Worm (Caenorhabditis elegans) whole organism, mixed stage, embryonic: ENCODE measurements around the gene enpl-1.

Source experiments
- M03D4.4 ChIP-seq: sonication (generic microtip); optimal IDR thresholded peaks from 2 replicates; lab custom pipeline; 2017; ENCODE audit warnings: mild to moderate bottlenecking, missing genetic modification characterization, missing compliant biosample characterization
- bed-3 ChIP-seq: fragments of 200-800 bp; sonication (Bioruptor generic); optimal IDR thresholded peaks from 3 replicates; lab custom pipeline; 2018; ENCODE audit warnings: mild to moderate bottlenecking, missing genetic modification characterization, moderate library complexity, missing compliant biosample characterization
- blmp-1 ChIP-seq: fragments of 150-350 bp; optimal IDR thresholded peaks from 2 replicates; lab custom pipeline; 2014; ENCODE audit warnings: missing biosample characterization, missing genetic modification characterization
- ceh-39 ChIP-seq: fragments of 150-350 bp; optimal IDR thresholded peaks from 2 replicates; lab custom pipeline; 2014; ENCODE audit warnings: missing biosample characterization, missing genetic modification characterization
- ceh-43 ChIP-seq: fragments of 200-800 bp; sonication (Bioruptor generic); optimal IDR thresholded peaks from 2 replicates; lab custom pipeline; 2018; ENCODE audit warnings: mild to moderate bottlenecking, missing genetic modification characterization, moderate library complexity, missing compliant biosample characterization
- ceh-83 ChIP-seq: fragments of 200-800 bp; sonication (Bioruptor generic); optimal IDR thresholded peaks from 2 replicates; lab custom pipeline; 2018; ENCODE audit warnings: mild to moderate bottlenecking, missing genetic modification characterization, missing compliant biosample characterization
- ces-1 ChIP-seq: fragments of 150-350 bp; optimal IDR thresholded peaks from 2 replicates; lab custom pipeline; 2014; ENCODE audit warnings: missing biosample characterization, missing genetic modification reagents, missing genetic modification characterization
- cnd-1 ChIP-seq: fragments of 200-800 bp; sonication (Bioruptor generic); optimal IDR thresholded peaks from 2 replicates; lab custom pipeline; 2018; ENCODE audit warnings: mild to moderate bottlenecking, missing genetic modification characterization, missing compliant biosample characterization
- drap-1 ChIP-seq: fragments of 200-800 bp; sonication (Bioruptor generic); optimal IDR thresholded peaks from 3 replicates; lab custom pipeline; 2018; ENCODE audit warnings: mild to moderate bottlenecking, missing genetic modification characterization, missing compliant biosample characterization
- elt-1 ChIP-seq: sonication (generic microtip); optimal IDR thresholded peaks from 2 replicates; lab custom pipeline; 2017; ENCODE audit warnings: missing genetic modification characterization, mild to moderate bottlenecking, missing compliant biosample characterization, antibody characterized with exemption, moderate library complexity, borderline replicate concordance; ENCODE audit not compliant: insufficient read depth
- elt-3 ChIP-seq: fragments of 150-350 bp; optimal IDR thresholded peaks from 2 replicates; lab custom pipeline; 2014; ENCODE audit warnings: missing biosample characterization, missing genetic modification characterization
- flh-1 ChIP-seq: fragments of 200-800 bp; sonication (Bioruptor generic); optimal IDR thresholded peaks from 2 replicates; lab custom pipeline; 2018; ENCODE audit warnings: mild to moderate bottlenecking, missing genetic modification characterization, moderate library complexity, missing compliant biosample characterization
- ham-2 ChIP-seq: fragments of 200-800 bp; sonication (Bioruptor generic); optimal IDR thresholded peaks from 2 replicates; lab custom pipeline; 2018; ENCODE audit warnings: mild to moderate bottlenecking, missing genetic modification characterization, missing compliant biosample characterization
- hlh-1 ChIP-seq: fragments of 150-350 bp; optimal IDR thresholded peaks from 2 replicates; lab custom pipeline; 2014; ENCODE audit warnings: missing biosample characterization, missing genetic modification reagents, missing genetic modification characterization
- lin-32 ChIP-seq: fragments of 200-800 bp; sonication (Bioruptor generic); optimal IDR thresholded peaks from 2 replicates; lab custom pipeline; 2018; ENCODE audit warnings: mild to moderate bottlenecking, missing genetic modification characterization, missing compliant biosample characterization
- lsy-2 ChIP-seq: fragments of 150-350 bp; optimal IDR thresholded peaks from 2 replicates; lab custom pipeline; 2014; ENCODE audit warnings: missing biosample characterization, missing genetic modification characterization
- mab-5 ChIP-seq: fragments of 150-350 bp; optimal IDR thresholded peaks from 2 replicates; lab custom pipeline; 2014; ENCODE audit warnings: missing biosample characterization, missing genetic modification characterization
- mep-1 ChIP-seq: fragments of 150-350 bp; optimal IDR thresholded peaks from 2 replicates; lab custom pipeline; 2017; ENCODE audit warnings: missing biosample characterization, missing genetic modification reagents, missing genetic modification characterization, inconsistent platforms
- mls-2 ChIP-seq: sonication (generic microtip); optimal IDR thresholded peaks from 2 replicates; lab custom pipeline; 2016; ENCODE audit warnings: mild to moderate bottlenecking, missing genetic modification characterization, moderate library complexity, missing compliant biosample characterization
- nhr-12 ChIP-seq: fragments of 150-350 bp; optimal IDR thresholded peaks from 2 replicates; lab custom pipeline; 2014; ENCODE audit warnings: missing biosample characterization, missing genetic modification characterization
- nhr-2 ChIP-seq: fragments of 150-350 bp; optimal IDR thresholded peaks from 2 replicates; lab custom pipeline; 2014; ENCODE audit warnings: missing biosample characterization, missing genetic modification characterization
- nhr-237 ChIP-seq: fragments of 150-350 bp; optimal IDR thresholded peaks from 2 replicates; lab custom pipeline; 2014; ENCODE audit warnings: missing biosample characterization, missing genetic modification characterization
- nhr-28 ChIP-seq: fragments of 150-350 bp; optimal IDR thresholded peaks from 2 replicates; lab custom pipeline; 2014; ENCODE audit warnings: missing biosample characterization, missing genetic modification characterization
- nhr-76 ChIP-seq: sonication (generic microtip); optimal IDR thresholded peaks from 2 replicates; lab custom pipeline; 2017; ENCODE audit warnings: missing biosample characterization, missing genetic modification characterization
- pha-4 ChIP-seq: fragments of 150-350 bp; optimal IDR thresholded peaks from 2 replicates; lab custom pipeline; 2018; ENCODE audit warnings: missing biosample characterization, missing genetic modification reagents, missing genetic modification characterization
- sem-2 ChIP-seq: fragments of 200-800 bp; sonication (Bioruptor generic); optimal IDR thresholded peaks from 2 replicates; lab custom pipeline; 2018; ENCODE audit warnings: mild to moderate bottlenecking, missing genetic modification characterization, missing compliant biosample characterization
- snpc-4 ChIP-seq: fragments of 150-350 bp; optimal IDR thresholded peaks from 2 replicates; lab custom pipeline; 2014; ENCODE audit warnings: missing biosample characterization, missing genetic modification characterization
- sptf-1 ChIP-seq: sonication (generic microtip); optimal IDR thresholded peaks from 2 replicates; lab custom pipeline; 2017; ENCODE audit warnings: mild to moderate bottlenecking, missing genetic modification characterization, moderate library complexity, missing compliant biosample characterization
- tbx-8 ChIP-seq: fragments of 200-800 bp; sonication (Bioruptor generic); optimal IDR thresholded peaks from 2 replicates; lab custom pipeline; 2018; ENCODE audit warnings: mild to moderate bottlenecking, missing genetic modification characterization, moderate library complexity, missing compliant biosample characterization
- unc-120 ChIP-seq: sonication (generic microtip); optimal IDR thresholded peaks from 2 replicates; lab custom pipeline; 2017; ENCODE audit warnings: missing genetic modification characterization, missing compliant biosample characterization; ENCODE audit not compliant: poor library complexity, severe bottlenecking
- unc-62 ChIP-seq: fragments of 150-350 bp; optimal IDR thresholded peaks from 2 replicates; lab custom pipeline; 2014; ENCODE audit warnings: missing biosample characterization, missing genetic modification reagents, missing genetic modification characterization

enpl-1 gene

DNA sequence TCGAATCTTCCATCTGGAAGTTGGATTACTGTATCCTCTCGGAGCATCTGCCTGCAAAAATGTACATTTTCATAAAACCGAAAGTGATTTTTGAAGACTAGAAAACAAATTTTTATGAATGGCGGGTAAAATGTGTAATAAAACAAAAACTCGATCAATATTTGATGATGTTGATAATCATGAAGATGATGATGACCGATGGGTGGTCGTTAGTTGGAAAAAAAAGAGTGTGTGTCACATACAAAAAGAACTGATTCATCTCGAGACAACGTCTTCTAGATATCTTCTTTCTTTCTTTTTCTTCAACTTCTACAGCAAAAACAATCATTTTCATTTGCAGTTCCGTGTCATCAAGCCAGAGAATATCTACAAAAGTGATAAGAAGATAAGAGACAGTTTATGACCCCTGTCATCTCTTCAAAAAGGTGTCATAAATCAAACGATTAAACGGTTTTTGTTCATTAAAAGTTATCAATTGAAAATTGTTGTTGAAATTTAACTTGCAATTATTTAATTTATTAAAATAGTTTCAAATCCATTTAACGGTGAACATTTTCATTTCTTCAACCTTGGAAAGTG is 26.5 kb upstream of the enpl-1 start, which contains the start of gene bcc-1:
Gene bcc-1, minus strand, starts transcription at position 51 of the 579 bp plus-strand sequence.
- TF ChIP-seq sem-2 (GFP tag; lab: Kevin White, UChicago) (no peak), nhr-237 (tag; lab: Kevin White, UChicago) (no peak), bed-3 (GFP tag; lab: Kevin White, UChicago) (no peak), ceh-83 (GFP tag; lab: Kevin White, UChicago) (no peak), elt-3 (tag; lab: Kevin White, UChicago) (no peak), nhr-76 (tag; lab: Kevin White, UChicago) (no peak), mls-2 (tag; lab: Kevin White, UChicago) (no peak), nhr-2 (tag; lab: Kevin White, UChicago) (no peak), sptf-1 (tag; lab: Kevin White, UChicago) (no peak), unc-120 (tag; lab: Kevin White, UChicago) (no peak), ceh-39 (no peak), hlh-1 (no peak), blmp-1 (tag; lab: Kevin White, UChicago) (no peak), lsy-2 (tag; lab: Kevin White, UChicago) (no peak), ceh-43 (GFP tag; lab: Kevin White, UChicago) (no peak), elt-1 (no peak)

DNA sequence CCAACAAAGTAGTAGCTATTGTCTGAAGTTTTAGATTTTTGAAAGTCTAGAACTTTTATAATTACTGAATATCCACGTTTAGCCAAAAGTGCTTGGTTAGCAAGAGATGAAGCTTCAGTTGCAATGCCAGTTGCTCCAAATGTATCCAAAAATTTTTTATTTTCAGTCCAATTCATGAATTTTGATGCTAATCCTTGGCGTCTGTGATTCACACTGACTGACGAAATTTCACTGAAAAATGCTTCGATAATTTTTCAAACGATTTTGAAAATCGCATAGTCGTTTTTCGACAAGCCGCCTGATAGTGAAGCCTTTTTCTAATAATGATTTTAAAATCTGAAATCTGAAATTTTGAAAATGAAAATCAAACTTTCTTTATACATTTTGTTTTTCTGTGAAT is 25.0 kb upstream of the enpl-1 start:
- no peak for TF ChIP-seq lin-32 (GFP tag; lab: Kevin White, UChicago)
- no peak for TF ChIP-seq bed-3 (GFP tag; lab: Kevin White, UChicago)
- TF ChIP-seq mab-5: no peak
- no peak for TF ChIP-seq nhr-28
- TF ChIP-seq ceh-39: no peak
- no peak for TF ChIP-seq M03D4.4 (tag; lab: Kevin White, UChicago)
- no peak for TF ChIP-seq ceh-43 (GFP tag; lab: Kevin White, UChicago)
- no peak for TF ChIP-seq snpc-4 (tag; lab: Kevin White, UChicago)
- TF ChIP-seq pha-4 (tag; lab: Kevin White, UChicago): no peak
- TF ChIP-seq nhr-237 (tag; lab: Kevin White, UChicago): no peak
- TF ChIP-seq mep-1 (tag; lab: Kevin White, UChicago): no peak
- no peak for TF ChIP-seq sptf-1 (tag; lab: Kevin White, UChicago)
- TF ChIP-seq nhr-12 (tag; lab: Kevin White, UChicago): no peak
- no peak for TF ChIP-seq ceh-83 (GFP tag; lab: Kevin White, UChicago)

ce11 chrIV:11094974-11095373 is 24.1 kb upstream of the enpl-1 start, which contains the start of gene M7.8:
Gene M7.8 (minus strand): TSS chrIV:11095085.
- no peak for TF ChIP-seq ceh-83 (GFP tag; lab: Kevin White, UChicago)
- TF ChIP-seq elt-1: no peak
- no peak for TF ChIP-seq cnd-1
- peak; percentile 53 for TF ChIP-seq ces-1 (GFP tag; lab: Kevin White, UChicago)
- TF ChIP-seq unc-62 (GFP tag; lab: Kevin White, UChicago): peak; percentile 32

- TF ChIP-seq elt-3 (tag; lab: Kevin White, UChicago): no peak
- no peak for TF ChIP-seq blmp-1 (tag; lab: Kevin White, UChicago)
- no peak for TF ChIP-seq ham-2 (GFP tag; lab: Kevin White, UChicago)
- TF ChIP-seq ces-1 (GFP tag; lab: Kevin White, UChicago): no peak
- TF ChIP-seq tbx-8 (GFP tag; lab: Kevin White, UChicago): no peak
- no peak for TF ChIP-seq nhr-2 (tag; lab: Kevin White, UChicago)
- no peak for TF ChIP-seq lin-32 (GFP tag; lab: Kevin White, UChicago)
- TF ChIP-seq mep-1 (tag; lab: Kevin White, UChicago): no peak
- no peak for TF ChIP-seq mls-2 (tag; lab: Kevin White, UChicago)
- no peak for TF ChIP-seq elt-1
- no peak for TF ChIP-seq M03D4.4 (tag; lab: Kevin White, UChicago)
- TF ChIP-seq mab-5: no peak
- no peak for TF ChIP-seq flh-1 (GFP tag; lab: Kevin White, UChicago)
- TF ChIP-seq sptf-1 (tag; lab: Kevin White, UChicago): no peak
- no peak for TF ChIP-seq ceh-83 (GFP tag; lab: Kevin White, UChicago)
- TF ChIP-seq nhr-12 (tag; lab: Kevin White, UChicago): no peak
- no peak for TF ChIP-seq nhr-76 (tag; lab: Kevin White, UChicago)
- no peak for TF ChIP-seq drap-1 (GFP tag; lab: Kevin White, UChicago)
- TF ChIP-seq, all 35 proteins: peak for 0
Measured at ce11 chrIV:11097795-11098194, 21.3 kb upstream of the enpl-1 start, which contains the start of gene M7.12. Gene M7.12 (minus strand): TSS chrIV:11097982.
